Worm (Caenorhabditis elegans): ENCODE results near the gene atf-6.
A peak's percentile ranks its signal among the peaks of the same experiment; 100 is the strongest.

The atf-6 gene

DNA sequence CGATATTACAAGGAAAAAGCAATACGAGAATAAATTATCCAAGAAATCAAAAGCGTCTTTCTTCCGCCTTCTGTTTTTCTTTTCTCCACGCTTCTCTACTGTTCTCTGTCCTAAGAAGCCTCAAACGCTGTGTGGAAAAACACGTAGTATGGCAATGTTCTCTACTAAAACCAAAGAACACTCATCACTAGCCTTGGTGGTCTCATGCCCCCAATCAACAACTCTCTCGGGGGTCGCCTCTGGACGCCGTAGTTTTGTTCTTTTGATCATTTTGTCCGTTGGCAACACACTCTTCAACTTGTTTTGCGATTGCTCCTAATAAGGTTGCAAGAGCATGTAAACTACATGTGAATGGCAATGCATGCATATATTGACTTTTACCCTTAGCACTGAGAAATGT, 36.6 kb downstream of the atf-6 start:
- TF ChIP-seq lin-14 (GFP tag; optimal IDR thresholded peaks at IDR 0.05), result peak; percentile 93
- TF ChIP-seq blmp-1 (tag; optimal IDR thresholded peaks at IDR 0.05), result peak; percentile 45
- peak; percentile 40 for TF ChIP-seq rnt-1 (tag; optimal IDR thresholded peaks at IDR 0.05)
- no peak for TF ChIP-seq vab-15 (tag; optimal IDR thresholded peaks at IDR 0.05)
- TF ChIP-seq mdl-1 (tag; optimal IDR thresholded peaks at IDR 0.05), result peak in 1 of 2 experiments; percentile 62
- TF ChIP-seq C16A3.4 (tag; optimal IDR thresholded peaks at IDR 0.05), result peak; percentile 29
- TF ChIP-seq nhr-20 (tag; optimal IDR thresholded peaks at IDR 0.05), result peak; percentile 87
- peak; percentile 63 for TF ChIP-seq nhr-47 (tag; optimal IDR thresholded peaks at IDR 0.05)
- TF ChIP-seq nhr-11 (tag; optimal IDR thresholded peaks at IDR 0.05), result no peak
- peak; percentile 50 for TF ChIP-seq nhr-90 (tag; optimal IDR thresholded peaks at IDR 0.05; ENCODE audit: poor library complexity)
- peak; percentile 2 for TF ChIP-seq ama-1 (optimal IDR thresholded peaks at IDR 0.05)
- no peak for TF ChIP-seq unc-98 (GFP tag; IDR thresholded peaks at IDR 0.05)
- peak; percentile 29 for TF ChIP-seq jun-1 (tag; optimal IDR thresholded peaks at IDR 0.05)
- peak; percentile 18 to 53 (median 41) for TF ChIP-seq ceh-82 (tag; optimal IDR thresholded peaks at IDR 0.05)
- TF ChIP-seq snu-23 (GFP tag; optimal IDR thresholded peaks at IDR 0.05), result peak; percentile 59
- peak in 1 of 3 experiments; percentile 6 for TF ChIP-seq dpl-1 (GFP tag; optimal IDR thresholded peaks at IDR 0.05)
- TF ChIP-seq aly-2 (tag; optimal IDR thresholded peaks at IDR 0.05), result no peak
- peak; percentile 61 for TF ChIP-seq dsc-1 (tag; optimal IDR thresholded peaks at IDR 0.05)
- peak; percentile 29 for TF ChIP-seq nhr-77 (tag; optimal IDR thresholded peaks at IDR 0.05)
- TF ChIP-seq unc-130 (tag; optimal IDR thresholded peaks at IDR 0.05), result peak; percentile 4
- TF ChIP-seq fkh-10 (GFP tag; optimal IDR thresholded peaks at IDR 0.05), result peak; percentile 8
- no peak for TF ChIP-seq ets-5 (GFP tag; IDR thresholded peaks at IDR 0.05)
- peak; percentile 36 for TF ChIP-seq swsn-7 (tag; optimal IDR thresholded peaks at IDR 0.05)
- peak; percentile 16 to 50 for TF ChIP-seq lin-35 (GFP tag; optimal IDR thresholded peaks at IDR 0.05)
- TF ChIP-seq ztf-4 (tag; optimal IDR thresholded peaks at IDR 0.05), result peak; percentile 22
- TF ChIP-seq mep-1 (tag; optimal IDR thresholded peaks at IDR 0.05), result peak; percentile 40
- TF ChIP-seq nhr-71 (tag; optimal IDR thresholded peaks at IDR 0.05), result peak; percentile 85
- TF ChIP-seq egl-13 (tag; optimal IDR thresholded peaks at IDR 0.05), result peak; percentile 51
- TF ChIP-seq nhr-76 (tag; optimal IDR thresholded peaks at IDR 0.05), result no peak
- peak; percentile 18 for TF ChIP-seq unc-86 (tag; optimal IDR thresholded peaks at IDR 0.05)
- peak; percentile 59 for TF ChIP-seq tbx-2 (tag; optimal IDR thresholded peaks at IDR 0.05)
- TF ChIP-seq ceh-63 (GFP tag; optimal IDR thresholded peaks at IDR 0.05), result no peak
- TF ChIP-seq lir-3 (tag; optimal IDR thresholded peaks at IDR 0.05; ENCODE audit: poor library complexity), result peak; percentile 2
- TF ChIP-seq C34B4.2 (tag; optimal IDR thresholded peaks at IDR 0.05), result no peak
- TF ChIP-seq skn-1 (tag; optimal IDR thresholded peaks at IDR 0.05), result peak; percentile 14
- TF ChIP-seq fkh-8 (tag; optimal IDR thresholded peaks at IDR 0.05), result peak; percentile 68
- TF ChIP-seq lsy-2 (tag; optimal IDR thresholded peaks at IDR 0.05), result peak; percentile 36 to 37
- TF ChIP-seq hlh-4 (tag; optimal IDR thresholded peaks at IDR 0.05), result no peak
- TF ChIP-seq mef-2 (tag; optimal IDR thresholded peaks at IDR 0.05), result no peak
- peak; percentile 97 for TF ChIP-seq nhr-19 (GFP tag; conservative IDR thresholded peaks at IDR 0.05)
- peak in 1 of 6 experiments; percentile 49 for TF ChIP-seq elt-3 (tag; optimal IDR thresholded peaks at IDR 0.05)
- TF ChIP-seq xbp-1 (tag; optimal IDR thresholded peaks at IDR 0.05), result peak; percentile 28
- TF ChIP-seq C04F5.9 (tag; optimal IDR thresholded peaks at IDR 0.05), result peak; percentile 7

DNA sequence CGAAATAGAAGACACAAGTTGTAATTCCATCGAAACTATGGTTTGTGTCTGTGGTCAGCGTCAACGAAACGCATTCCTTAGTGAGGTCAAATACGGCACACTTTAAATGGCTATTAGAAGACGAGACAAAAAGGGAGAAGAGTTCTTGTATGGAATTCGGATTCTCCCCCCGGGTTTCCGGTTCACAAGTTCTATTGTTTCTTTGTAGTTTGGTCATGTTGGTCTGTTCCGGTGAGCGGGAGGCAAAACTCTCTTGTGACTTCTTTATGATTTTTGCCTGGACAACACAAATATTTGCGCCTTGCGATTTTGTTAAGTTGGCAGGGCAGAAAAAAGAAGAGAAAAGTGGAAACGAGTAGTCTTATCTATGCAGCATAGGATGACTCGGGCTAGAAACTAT, 37.1 kb downstream of the atf-6 start:
- TF ChIP-seq nhr-47 (tag; optimal IDR thresholded peaks at IDR 0.05), result no peak
- TF ChIP-seq tbx-2 (tag; optimal IDR thresholded peaks at IDR 0.05), result peak; percentile 41
- TF ChIP-seq isw-1 (GFP tag; IDR thresholded peaks at IDR 0.05), result no peak
- no peak for TF ChIP-seq pax-3 (tag; optimal IDR thresholded peaks at IDR 0.05)
- TF ChIP-seq elt-3 (tag; optimal IDR thresholded peaks at IDR 0.05), result peak in 1 of 6 experiments; percentile 40
- no peak for TF ChIP-seq unc-98 (GFP tag; IDR thresholded peaks at IDR 0.05)
- no peak for TF ChIP-seq irx-1 (tag; optimal IDR thresholded peaks at IDR 0.05)
- no peak for TF ChIP-seq ceh-90 (tag; optimal IDR thresholded peaks at IDR 0.05)
- TF ChIP-seq lin-14 (GFP tag; optimal IDR thresholded peaks at IDR 0.05), result peak; percentile 62
- no peak for TF ChIP-seq mep-1 (tag; optimal IDR thresholded peaks at IDR 0.05)
- TF ChIP-seq lin-15B (tag; optimal IDR thresholded peaks at IDR 0.05), result no peak
- no peak for TF ChIP-seq lin-13 (GFP tag; optimal IDR thresholded peaks at IDR 0.05)
- no peak for TF ChIP-seq vab-15 (tag; optimal IDR thresholded peaks at IDR 0.05)
- TF ChIP-seq hlh-4 (tag; optimal IDR thresholded peaks at IDR 0.05), result no peak
- no peak for TF ChIP-seq lir-3 (tag; optimal IDR thresholded peaks at IDR 0.05; ENCODE audit: poor library complexity)
- TF ChIP-seq nhr-19 (GFP tag; conservative IDR thresholded peaks at IDR 0.05), result peak; percentile 31
- TF ChIP-seq unc-130 (tag; optimal IDR thresholded peaks at IDR 0.05), result peak; percentile 61
- TF ChIP-seq nhr-90 (tag; optimal IDR thresholded peaks at IDR 0.05; ENCODE audit: poor library complexity), result no peak
- TF ChIP-seq lin-35 (GFP tag; optimal IDR thresholded peaks at IDR 0.05), result peak in 1 of 2 experiments; percentile 42
- TF ChIP-seq pag-3 (tag; optimal IDR thresholded peaks at IDR 0.05; ENCODE audit: borderline replicate concordance, insufficient read depth), result no peak
- peak; percentile 29 for TF ChIP-seq snu-23 (GFP tag; optimal IDR thresholded peaks at IDR 0.05)
- TF ChIP-seq ceh-82 (tag; optimal IDR thresholded peaks at IDR 0.05), result no peak
- peak; percentile 93 for TF ChIP-seq nhr-85 (tag)
- TF ChIP-seq F16B12.6 (tag; optimal IDR thresholded peaks at IDR 0.05), result no peak
